Fruit fly (Drosophila melanogaster): ENCODE data around the gene CG32152.

The CG32152 gene

dm6 chr3L:16160420-16161069 is 16.7 kb upstream of the CG32152 start (continued):
- peak; percentile 66 for TF ChIP-seq Abd-B (GFP tag; optimal IDR thresholded peaks at IDR 0.05)
- TF ChIP-seq lilli (GFP tag; optimal IDR thresholded peaks at IDR 0.05), result peak; percentile 75
- TF ChIP-seq pros (GFP tag; optimal IDR thresholded peaks at IDR 0.05), result no peak
- peak; percentile 38; the same call in 1 of the 2 replicates for TF ChIP-seq MBD-R2 (GFP tag; IDR thresholded peaks at IDR 0.05)
- peak; percentile 37 for TF ChIP-seq crc (GFP tag; optimal IDR thresholded peaks at IDR 0.05)
- peak; percentile 39 for TF ChIP-seq Mes4 (GFP tag; optimal IDR thresholded peaks at IDR 0.05)
- TF ChIP-seq CG9609 (GFP tag; optimal IDR thresholded peaks at IDR 0.05), result peak; percentile 73
- peak; percentile 69 for TF ChIP-seq CG7786 (GFP tag; optimal IDR thresholded peaks at IDR 0.05)
- TF ChIP-seq salm (tag; optimal IDR thresholded peaks at IDR 0.05), result peak; percentile 12
- TF ChIP-seq CG6654 (GFP tag; optimal IDR thresholded peaks at IDR 0.05), result peak; percentile 25
- TF ChIP-seq ATbp (GFP tag; optimal IDR thresholded peaks at IDR 0.05), result peak; percentile 34
- TF ChIP-seq CG4730 (GFP tag; IDR thresholded peaks at IDR 0.05), result peak; percentile 32; the same call in 1 of the 2 replicates
- TF ChIP-seq CG10267 (tag; optimal IDR thresholded peaks at IDR 0.05), result no peak
- no peak for TF ChIP-seq HmgD (GFP tag; optimal IDR thresholded peaks at IDR 0.05)
- no peak for TF ChIP-seq bowl (GFP tag; IDR thresholded peaks at IDR 0.05)
- TF ChIP-seq Bdp1 (GFP tag; optimal IDR thresholded peaks at IDR 0.05), result peak; percentile 65
- TF ChIP-seq Rx (GFP tag; IDR thresholded peaks at IDR 0.05), result no peak
- TF ChIP-seq CG15696 (tag; optimal IDR thresholded peaks at IDR 0.05), result peak; percentile 29
- TF ChIP-seq CG8388 (GFP tag; optimal IDR thresholded peaks at IDR 0.05), result peak; percentile 48
- peak; percentile 15 for TF ChIP-seq CG7928 (GFP tag; optimal IDR thresholded peaks at IDR 0.05)
- TF ChIP-seq CG10147 (GFP tag; optimal IDR thresholded peaks at IDR 0.05), result peak; percentile 70
- TF ChIP-seq chm (GFP tag; IDR thresholded peaks at IDR 0.05), result no peak
- TF ChIP-seq CG8478 (optimal IDR thresholded peaks at IDR 0.05), result no peak
- TF ChIP-seq sd (tag; optimal IDR thresholded peaks at IDR 0.05), result peak; percentile 73
- peak; percentile 51 for TF ChIP-seq CG1603 (tag; optimal IDR thresholded peaks at IDR 0.05)
- peak; percentile 77 for TF ChIP-seq mam (GFP tag; optimal IDR thresholded peaks at IDR 0.05)
- no peak for TF ChIP-seq Neu2 (GFP tag; optimal IDR thresholded peaks at IDR 0.05; ENCODE audit: borderline replicate concordance)
- no peak for TF ChIP-seq CG16779 (GFP tag; IDR thresholded peaks at IDR 0.05)
- peak; percentile 45; the same call in 1 of the 2 replicates for TF ChIP-seq Xrp1 (GFP tag; IDR thresholded peaks at IDR 0.05)
- TF ChIP-seq CG31388 (GFP tag; optimal IDR thresholded peaks at IDR 0.05), result no peak
- peak; percentile 63 for TF ChIP-seq Blimp-1 (GFP tag; optimal IDR thresholded peaks at IDR 0.05)
- TF ChIP-seq CG4404 (GFP tag; IDR thresholded peaks at IDR 0.05), result peak; percentile 10; the same call in 1 of the 2 replicates
- TF ChIP-seq Stat92E (GFP tag; optimal IDR thresholded peaks at IDR 0.05), result no peak
- no peak for TF ChIP-seq Atf3 (GFP tag; optimal IDR thresholded peaks at IDR 0.05)
- peak; percentile 35 for TF ChIP-seq Atf-2 (GFP tag; optimal IDR thresholded peaks at IDR 0.05)
- no peak for TF ChIP-seq D (optimal IDR thresholded peaks at IDR 0.05)
- peak; percentile 13 for TF ChIP-seq D (GFP tag; optimal IDR thresholded peaks at IDR 0.05)
- no peak for TF ChIP-seq CG4617 (GFP tag; optimal IDR thresholded peaks at IDR 0.05; ENCODE audit: borderline replicate concordance)
- TF ChIP-seq CG1792 (GFP tag; optimal IDR thresholded peaks at IDR 0.05), result peak; percentile 41
- TF ChIP-seq CG2120 (GFP tag; optimal IDR thresholded peaks at IDR 0.05), result peak; percentile 89
- TF ChIP-seq CG3726 (GFP tag; IDR thresholded peaks at IDR 0.05), result 0 out of 3 replicates have a peak, but pooled peaks have one; percentile 24
- TF ChIP-seq Asciz (GFP tag; optimal IDR thresholded peaks at IDR 0.05), result peak; percentile 35
- TF ChIP-seq lov (optimal IDR thresholded peaks at IDR 0.05), result no peak
- TF ChIP-seq lov (GFP tag; IDR thresholded peaks at IDR 0.05), result no peak
- TF ChIP-seq sr (GFP tag; IDR thresholded peaks at IDR 0.05), result no peak
- TF ChIP-seq CG7745 (tag; optimal IDR thresholded peaks at IDR 0.05), result no peak
- peak; percentile 11 for TF ChIP-seq tin (GFP tag; optimal IDR thresholded peaks at IDR 0.05)
- TF ChIP-seq CG2202 (tag; optimal IDR thresholded peaks at IDR 0.05), result no peak
- no peak for TF ChIP-seq lbe (GFP tag; optimal IDR thresholded peaks at IDR 0.05)
- peak in 1 of 2 experiments; percentile 52 for TF ChIP-seq Pdp1 (GFP tag; optimal IDR thresholded peaks at IDR 0.05)
